Fruit fly (Drosophila melanogaster): Measurements from ENCODE around the gene nSyb.

Gene nSyb

DNA sequence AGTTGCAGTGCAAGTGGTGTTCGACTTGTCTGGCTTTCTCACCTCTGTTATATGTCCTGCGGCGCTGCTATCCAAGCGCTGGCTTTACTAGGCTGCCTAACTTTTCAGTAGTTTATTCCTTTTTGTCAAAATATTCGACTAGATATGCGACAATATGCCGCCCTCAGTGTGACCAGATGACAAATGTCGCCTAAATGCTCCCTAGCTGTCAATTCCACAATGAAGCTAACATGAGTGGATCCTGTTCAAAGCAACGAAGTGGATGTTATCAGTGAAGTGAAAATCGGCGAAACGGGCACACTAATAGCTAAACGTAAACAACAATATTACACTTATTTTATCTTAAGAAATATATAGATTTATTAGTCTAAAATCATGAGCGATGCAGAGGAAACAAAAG, 27.3 kb upstream of the nSyb start, which contains the start of the genes Srrm234 and CG7974 (continued):
- TF ChIP-seq row (GFP tag; IDR thresholded peaks at IDR 0.05): peak; percentile 29; the same call in 1 of the 3 replicates
- TF ChIP-seq amos (GFP tag; IDR thresholded peaks at IDR 0.05; ENCODE audit: partially characterized antibody): peak; percentile 38; the same call in 1 of the 2 replicates
- no peak for TF ChIP-seq CG10543 (GFP tag; optimal IDR thresholded peaks at IDR 0.05)
- TF ChIP-seq CG10267 (tag; optimal IDR thresholded peaks at IDR 0.05): peak; percentile 37
- TF ChIP-seq danr (GFP tag; IDR thresholded peaks at IDR 0.05): no peak
- TF ChIP-seq Dek (tag; optimal IDR thresholded peaks at IDR 0.05): no peak
- TF ChIP-seq Sin3A (optimal IDR thresholded peaks at IDR 0.05): peak; percentile 50
- TF ChIP-seq D19A (tag; optimal IDR thresholded peaks at IDR 0.05): no peak
- TF ChIP-seq CG34422 (GFP tag; IDR thresholded peaks at IDR 0.05): no peak
- TF ChIP-seq chinmo (GFP tag; IDR thresholded peaks at IDR 0.05; ENCODE audit: partially characterized antibody): 0 out of 4 replicates have a peak, but pooled peaks have one; percentile 5
- TF ChIP-seq gt (GFP tag; IDR thresholded peaks at IDR 0.05): no peak
- TF ChIP-seq CG17829 (tag; optimal IDR thresholded peaks at IDR 0.05): peak; percentile 27
- TF ChIP-seq unc-4 (GFP tag; IDR thresholded peaks at IDR 0.05; ENCODE audit: partially characterized antibody): 0 out of 2 replicates have a peak, but pooled peaks have one; percentile 19
- TF ChIP-seq CG14710 (tag; optimal IDR thresholded peaks at IDR 0.05): peak; percentile 49
- no peak for TF ChIP-seq CG11247 (GFP tag; IDR thresholded peaks at IDR 0.05)
- TF ChIP-seq NC2β (GFP tag; optimal IDR thresholded peaks at IDR 0.05): peak; percentile 14
- no peak for TF ChIP-seq PHDP (tag; optimal IDR thresholded peaks at IDR 0.05)
- peak; percentile 78 for TF ChIP-seq CG4617 (GFP tag; optimal IDR thresholded peaks at IDR 0.05; ENCODE audit: borderline replicate concordance)
- peak; percentile 31 for TF ChIP-seq lbe (GFP tag; optimal IDR thresholded peaks at IDR 0.05)
- TF ChIP-seq pzg (GFP tag; optimal IDR thresholded peaks at IDR 0.05): peak; percentile 85
- TF ChIP-seq sna (GFP tag; IDR thresholded peaks at IDR 0.05; ENCODE audit: partially characterized antibody): peak; percentile 39; the same call in 1 of the 2 replicates
- no peak for TF ChIP-seq mam (GFP tag; optimal IDR thresholded peaks at IDR 0.05)
- peak; percentile 34; the same call in 1 of the 2 replicates for TF ChIP-seq Scr (GFP tag; IDR thresholded peaks at IDR 0.05; ENCODE audit: partially characterized antibody)
- TF ChIP-seq Ets97D (GFP tag; optimal IDR thresholded peaks at IDR 0.05): peak; percentile 58
- peak; percentile 12 for TF ChIP-seq Fer1 (GFP tag; optimal IDR thresholded peaks at IDR 0.05)
- TF ChIP-seq ac (GFP tag; optimal IDR thresholded peaks at IDR 0.05): no peak
- TF ChIP-seq YL-1 (GFP tag; optimal IDR thresholded peaks at IDR 0.05): peak; percentile 66
- TF ChIP-seq CG15514 (GFP tag; optimal IDR thresholded peaks at IDR 0.05): peak; percentile 93
- peak; percentile 2 for TF ChIP-seq CG17912 (GFP tag; optimal IDR thresholded peaks at IDR 0.05)
- peak; percentile 78 for TF ChIP-seq Med (GFP tag)
- peak; percentile 55 for TF ChIP-seq trem (tag; optimal IDR thresholded peaks at IDR 0.05)
- TF ChIP-seq H15 (GFP tag; IDR thresholded peaks at IDR 0.05): no peak
- TF ChIP-seq tio (GFP tag; optimal IDR thresholded peaks at IDR 0.05): no peak
- TF ChIP-seq CG34224 (GFP tag; IDR thresholded peaks at IDR 0.05; ENCODE audit: partially characterized antibody): peak; percentile 36; the same call in 1 of the 3 replicates
- peak; percentile 18 for TF ChIP-seq BEAF-32 (GFP tag; optimal IDR thresholded peaks at IDR 0.05)
- peak; percentile 3 for TF ChIP-seq Max (GFP tag; optimal IDR thresholded peaks at IDR 0.05)
- TF ChIP-seq pita (GFP tag; optimal IDR thresholded peaks at IDR 0.05): no peak
- peak; percentile 43 for TF ChIP-seq Dp (GFP tag; optimal IDR thresholded peaks at IDR 0.05)
- peak; percentile 38 for TF ChIP-seq CG12659 (GFP tag; optimal IDR thresholded peaks at IDR 0.05)
- TF ChIP-seq Opbp (GFP tag; IDR thresholded peaks at IDR 0.05; ENCODE audit: partially characterized antibody): peak; percentile 51; the same call in 1 of the 3 replicates
- TF ChIP-seq stwl (tag; optimal IDR thresholded peaks at IDR 0.05): peak; percentile 96
- TF ChIP-seq slbo (GFP tag; IDR thresholded peaks at IDR 0.05): no peak
- no peak for TF ChIP-seq pum (GFP tag; optimal IDR thresholded peaks at IDR 0.05)
- TF ChIP-seq CG10147 (GFP tag; optimal IDR thresholded peaks at IDR 0.05): peak; percentile 25
- TF ChIP-seq CG10565 (GFP tag; optimal IDR thresholded peaks at IDR 0.05): no peak
- TF ChIP-seq CG9797 (GFP tag; optimal IDR thresholded peaks at IDR 0.05): peak; percentile 93
- TF ChIP-seq mirr (GFP tag; optimal IDR thresholded peaks at IDR 0.05): no peak
- TF ChIP-seq CG8765 (GFP tag; IDR thresholded peaks at IDR 0.05): no peak
- no peak for TF ChIP-seq ATbp (GFP tag; optimal IDR thresholded peaks at IDR 0.05)
